Worm (Caenorhabditis elegans): ENCODE data around the gene ZC449.8.

The ZC449.8 gene

ce11 chrX:5015775-5016174, at the start of gene ZC449.8:
Gene ZC449.8, plus strand, starts transcription at chrX:5016075.
- no peak for TF ChIP-seq Y79H2A.3 (GFP tag; conservative IDR thresholded peaks at IDR 0.05)

- TF ChIP-seq snpc-1.3 (tag; optimal IDR thresholded peaks at IDR 0.05; ENCODE audit: insufficient read depth) (no peak), ztf-6 (GFP tag; IDR thresholded peaks at IDR 0.05) (no peak), B0336.3 (GFP tag; IDR thresholded peaks at IDR 0.05) (peak; percentile 76), ztf-18 (tag; optimal IDR thresholded peaks at IDR 0.05) (no peak), hmg-20 (GFP tag; IDR thresholded peaks at IDR 0.05) (no peak), F37B4.10 (GFP tag; IDR thresholded peaks at IDR 0.05) (no peak), T07F8.4 (tag; optimal IDR thresholded peaks at IDR 0.05) (no peak), madf-10 (tag; optimal IDR thresholded peaks at IDR 0.05) (peak; percentile 39), nhr-27 (tag; optimal IDR thresholded peaks at IDR 0.05) (no peak), athp-1 (tag; optimal IDR thresholded peaks at IDR 0.05) (peak; percentile 39), rpc-1 (optimal IDR thresholded peaks at IDR 0.05) (no peak), rpc-1 (tag; optimal IDR thresholded peaks at IDR 0.05) (no peak), madf-8 (GFP tag; conservative IDR thresholded peaks at IDR 0.05) (no peak), F57A8.1 (GFP tag; optimal IDR thresholded peaks at IDR 0.05) (no peak), aptf-3 (GFP tag; IDR thresholded peaks at IDR 0.05) (0 out of 2 replicates have a peak, but pooled peaks have one; percentile 28), let-526 (GFP tag; IDR thresholded peaks at IDR 0.05) (no peak), mxl-1 (tag; optimal IDR thresholded peaks at IDR 0.05) (no peak), madf-6 (GFP tag; IDR thresholded peaks at IDR 0.05) (peak; percentile 14; the same call in 1 of the 2 replicates), dpff-1 (tag; optimal IDR thresholded peaks at IDR 0.05) (peak; percentile 10), chd-7 (tag; optimal IDR thresholded peaks at IDR 0.05) (peak; percentile 49), mes-4 (tag; optimal IDR thresholded peaks at IDR 0.05) (no peak), repo-1 (tag; optimal IDR thresholded peaks at IDR 0.05) (peak; percentile 84), dox-1 (GFP tag; IDR thresholded peaks at IDR 0.05) (peak; percentile 42; the same call in 1 of the 2 replicates), B0035.1 (tag; optimal IDR thresholded peaks at IDR 0.05) (no peak), lir-1 (GFP tag; conservative IDR thresholded peaks at IDR 0.05) (no peak), Y67H2A.10 (GFP tag; conservative IDR thresholded peaks at IDR 0.05) (no peak), tbx-9 (tag; optimal IDR thresholded peaks at IDR 0.05; ENCODE audit: borderline replicate concordance) (no peak), ZK185.1 (tag; optimal IDR thresholded peaks at IDR 0.05; ENCODE audit: poor library complexity, severe bottlenecking) (peak; percentile 11), Y53F4B.3 (GFP tag; IDR thresholded peaks at IDR 0.05) (no peak), nfyb-1 (GFP tag; IDR thresholded peaks at IDR 0.05) (peak; percentile 47; the same call in 1 of the 2 replicates), F22D6.2 (tag; optimal IDR thresholded peaks at IDR 0.05) (no peak), snpc-3.4 (tag; optimal IDR thresholded peaks at IDR 0.05) (no peak), F33H1.4 (GFP tag; IDR thresholded peaks at IDR 0.05) (no peak), akir-1 (GFP tag; optimal IDR thresholded peaks at IDR 0.05) (no peak), Y95B8A.8 (GFP tag; IDR thresholded peaks at IDR 0.05) (no peak), attf-5 (GFP tag; optimal IDR thresholded peaks at IDR 0.05) (no peak), hrde-1 (tag; optimal IDR thresholded peaks at IDR 0.05; ENCODE audit: borderline replicate concordance) (no peak), somi-1 (GFP tag; optimal IDR thresholded peaks at IDR 0.05) (no peak), madf-3 (GFP tag; IDR thresholded peaks at IDR 0.05) (peak; percentile 80; the same call in 1 of the 2 replicates), ceh-27 (GFP tag; optimal IDR thresholded peaks at IDR 0.05) (no peak), C17E4.6 (GFP tag; IDR thresholded peaks at IDR 0.05) (no peak), cebp-1 (GFP tag; IDR thresholded peaks at IDR 0.05) (no peak), cebp-1 (tag; optimal IDR thresholded peaks at IDR 0.05) (peak; percentile 7), let-607 (tag; optimal IDR thresholded peaks at IDR 0.05) (peak in 1 of 2 experiments; percentile 90), mel-28 (tag; optimal IDR thresholded peaks at IDR 0.05; ENCODE audit: borderline replicate concordance) (no peak), sptf-2 (GFP tag; optimal IDR thresholded peaks at IDR 0.05) (no peak)
Observed at ce11 chrX:4969228-4969627, 46.6 kb upstream of the ZC449.8 start, which contains the start of gene M03F4.6. Gene M03F4.6, minus strand, starts transcription at chrX:4969328.
